Worm (Caenorhabditis elegans): ENCODE data around the gene Y54G2A.73.
A peak's percentile ranks its signal among the peaks of the same experiment; 100 is the strongest.

Gene Y54G2A.73

DNA sequence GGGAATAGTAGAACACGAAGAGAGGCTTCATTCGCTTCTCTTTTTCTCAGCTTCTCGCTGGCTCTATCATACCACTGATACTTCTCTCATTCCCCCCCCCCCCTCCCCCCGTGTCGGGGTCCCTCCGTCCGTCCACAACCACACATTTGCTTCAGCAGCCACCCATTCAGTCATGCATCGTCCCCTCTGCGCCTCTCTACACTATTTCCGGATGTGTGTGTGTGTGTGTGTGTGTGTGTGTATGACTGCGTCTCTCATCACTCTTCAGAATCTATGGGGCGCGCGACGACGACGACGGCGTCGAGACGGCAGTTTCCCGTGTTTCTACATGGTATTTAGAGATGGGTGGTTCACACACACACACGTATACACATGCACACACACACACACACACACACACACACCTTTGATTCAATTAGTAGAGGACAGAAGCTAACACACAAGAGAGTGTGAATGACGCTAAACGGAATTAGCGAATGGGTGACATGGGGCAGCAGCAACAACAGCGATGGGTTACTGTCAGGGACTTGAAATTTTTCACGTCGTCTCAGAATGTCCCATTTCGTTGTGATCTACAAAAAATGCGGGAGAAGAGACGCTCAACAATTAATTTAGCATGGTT lies 15.3 kb downstream of the Y54G2A.73 start (continued):
- TF ChIP-seq dpff-1 (tag; optimal IDR thresholded peaks at IDR 0.05) (no peak), bed-1 (GFP tag; IDR thresholded peaks at IDR 0.05) (no peak), madf-6 (GFP tag; IDR thresholded peaks at IDR 0.05) (no peak), repo-1 (tag; optimal IDR thresholded peaks at IDR 0.05) (no peak), F52B5.7 (tag; optimal IDR thresholded peaks at IDR 0.05) (peak; percentile 6), lir-1 (GFP tag; conservative IDR thresholded peaks at IDR 0.05) (no peak), ccch-3 (GFP tag; optimal IDR thresholded peaks at IDR 0.05) (no peak), F22D6.2 (tag; optimal IDR thresholded peaks at IDR 0.05) (no peak), aptf-2 (GFP tag; conservative IDR thresholded peaks at IDR 0.05) (no peak), B0019.2 (GFP tag; conservative IDR thresholded peaks at IDR 0.05) (no peak), F10E7.11 (tag; optimal IDR thresholded peaks at IDR 0.05) (no peak), chd-7 (tag; optimal IDR thresholded peaks at IDR 0.05) (peak; percentile 60), akir-1 (GFP tag; optimal IDR thresholded peaks at IDR 0.05) (no peak), nhr-80 (tag; optimal IDR thresholded peaks at IDR 0.05) (no peak), Y67H2A.10 (GFP tag; conservative IDR thresholded peaks at IDR 0.05) (no peak), fkh-3 (tag; optimal IDR thresholded peaks at IDR 0.05) (no peak), Y56A3A.18 (GFP tag; IDR thresholded peaks at IDR 0.05) (no peak), D2030.7 (GFP tag; IDR thresholded peaks at IDR 0.05) (no peak), lag-1 (GFP tag; IDR thresholded peaks at IDR 0.05) (no peak), hsf-1 (GFP tag; IDR thresholded peaks at IDR 0.05) (no peak), nhr-179 (tag; optimal IDR thresholded peaks at IDR 0.05) (no peak), cebp-1 (GFP tag; IDR thresholded peaks at IDR 0.05) (no peak), cebp-1 (tag; optimal IDR thresholded peaks at IDR 0.05) (peak; percentile 70), F39B2.1 (GFP tag; IDR thresholded peaks at IDR 0.05) (no peak), ekl-4 (GFP tag; IDR thresholded peaks at IDR 0.05) (no peak), ceh-58 (GFP tag; IDR thresholded peaks at IDR 0.05) (no peak), F33H1.4 (GFP tag; IDR thresholded peaks at IDR 0.05) (no peak), nfya-1 (tag; optimal IDR thresholded peaks at IDR 0.05; ENCODE audit: borderline replicate concordance, insufficient read depth) (no peak), Y95B8A.8 (GFP tag; IDR thresholded peaks at IDR 0.05) (no peak), T26A5.8 (tag; optimal IDR thresholded peaks at IDR 0.05) (no peak), F37B4.10 (GFP tag; IDR thresholded peaks at IDR 0.05) (no peak), pbrm-1 (GFP tag; IDR thresholded peaks at IDR 0.05) (no peak), C17E4.6 (GFP tag; IDR thresholded peaks at IDR 0.05) (no peak), lin-35 (GFP tag; optimal IDR thresholded peaks at IDR 0.05) (no peak), F49E8.2 (tag; optimal IDR thresholded peaks at IDR 0.05; ENCODE audit: insufficient read depth) (no peak), ceh-100 (GFP tag; IDR thresholded peaks at IDR 0.05) (no peak), F57C9.4 (tag; optimal IDR thresholded peaks at IDR 0.05) (no peak), attf-5 (GFP tag; optimal IDR thresholded peaks at IDR 0.05) (peak; percentile 40), ztf-26 (tag; optimal IDR thresholded peaks at IDR 0.05) (peak; percentile 0), rpc-1 (optimal IDR thresholded peaks at IDR 0.05) (no peak), rpc-1 (tag; optimal IDR thresholded peaks at IDR 0.05) (no peak), ztf-18 (tag; optimal IDR thresholded peaks at IDR 0.05) (no peak), C06A6.2 (GFP tag; conservative IDR thresholded peaks at IDR 0.05) (no peak), snpc-4 (GFP tag; optimal IDR thresholded peaks at IDR 0.05) (no peak), snpc-4 (tag; optimal IDR thresholded peaks at IDR 0.05) (no peak), pha-4 (tag; optimal IDR thresholded peaks at IDR 0.05) (no peak), madf-3 (GFP tag; IDR thresholded peaks at IDR 0.05) (no peak), egl-44 (GFP tag; IDR thresholded peaks at IDR 0.05) (no peak), Y53G8AR.9 (GFP tag; conservative IDR thresholded peaks at IDR 0.05) (no peak), sea-2 (GFP tag; IDR thresholded peaks at IDR 0.05) (no peak)
